Fruit fly (Drosophila melanogaster): ENCODE data around the gene Sry-delta.

The Sry-delta gene

dm6 chr3R:29995035-29995434 is 48.1 kb upstream of the Sry-delta start, which contains the start of the genes CG7903 and Sas-6 (continued):
- peak; percentile 73 for TF ChIP-seq Dll (GFP tag; IDR thresholded peaks at IDR 0.05; ENCODE audit: partially characterized antibody)
- no peak for TF ChIP-seq fru (optimal IDR thresholded peaks at IDR 0.05)
- TF ChIP-seq Trl (optimal IDR thresholded peaks at IDR 0.05), result no peak
- TF ChIP-seq Trl (GFP tag; optimal IDR thresholded peaks at IDR 0.05), result peak; percentile 9
- TF ChIP-seq CG34376 (GFP tag; optimal IDR thresholded peaks at IDR 0.05), result no peak
- TF ChIP-seq vnd (GFP tag; IDR thresholded peaks at IDR 0.05; ENCODE audit: partially characterized antibody), result peak; percentile 63
- TF ChIP-seq CG14710 (tag; optimal IDR thresholded peaks at IDR 0.05), result peak; percentile 33
- TF ChIP-seq row (GFP tag; IDR thresholded peaks at IDR 0.05), result peak; percentile 32; the same call in 1 of the 3 replicates
- TF ChIP-seq CG32767 (GFP tag; IDR thresholded peaks at IDR 0.05), result no peak
- TF ChIP-seq CG42726 (GFP tag; IDR thresholded peaks at IDR 0.05; ENCODE audit: partially characterized antibody), result peak; percentile 77
- TF ChIP-seq BEAF-32 (GFP tag; optimal IDR thresholded peaks at IDR 0.05), result peak; percentile 73
- TF ChIP-seq Bgb (GFP tag; IDR thresholded peaks at IDR 0.05; ENCODE audit: partially characterized antibody), result peak; percentile 85
- TF ChIP-seq gfzf (GFP tag; optimal IDR thresholded peaks at IDR 0.05), result peak; percentile 67
- peak; percentile 56 for TF ChIP-seq stwl (tag; optimal IDR thresholded peaks at IDR 0.05)
- peak; percentile 77 for TF ChIP-seq unc-4 (GFP tag; IDR thresholded peaks at IDR 0.05; ENCODE audit: partially characterized antibody)
- peak; percentile 74 for TF ChIP-seq pzg (GFP tag; optimal IDR thresholded peaks at IDR 0.05)
- TF ChIP-seq CG9727 (GFP tag; optimal IDR thresholded peaks at IDR 0.05), result no peak
- TF ChIP-seq hbn (GFP tag; IDR thresholded peaks at IDR 0.05; ENCODE audit: partially characterized antibody), result peak; percentile 72
- no peak for TF ChIP-seq CkIIα-i1 (GFP tag; IDR thresholded peaks at IDR 0.05)
- peak in 1 of 2 experiments; percentile 2 for TF ChIP-seq crp (GFP tag; optimal IDR thresholded peaks at IDR 0.05)
- TF ChIP-seq chinmo (GFP tag; IDR thresholded peaks at IDR 0.05; ENCODE audit: partially characterized antibody), result peak; percentile 65; the same call in 1 of the 4 replicates
- 0 out of 3 replicates have a peak, but pooled peaks have one; percentile 40 for TF ChIP-seq CG34422 (GFP tag; IDR thresholded peaks at IDR 0.05)
- TF ChIP-seq MESR4 (GFP tag; optimal IDR thresholded peaks at IDR 0.05), result peak; percentile 71
- peak; percentile 20 for TF ChIP-seq nmo (GFP tag; optimal IDR thresholded peaks at IDR 0.05)
- peak; percentile 79 for TF ChIP-seq E2f2 (GFP tag; IDR thresholded peaks at IDR 0.05)
- TF ChIP-seq Dref (GFP tag; IDR thresholded peaks at IDR 0.05), result peak; percentile 89
- peak; percentile 92 for TF ChIP-seq CG2116 (GFP tag; optimal IDR thresholded peaks at IDR 0.05)
- TF ChIP-seq zen2 (GFP tag; IDR thresholded peaks at IDR 0.05; ENCODE audit: partially characterized antibody), result peak; percentile 48; the same call in 1 of the 3 replicates
- peak; percentile 62 for TF ChIP-seq Myb (GFP tag; optimal IDR thresholded peaks at IDR 0.05)
- peak; percentile 77 for TF ChIP-seq bbx (GFP tag; IDR thresholded peaks at IDR 0.05; ENCODE audit: partially characterized antibody)
- TF ChIP-seq CG9797 (GFP tag; optimal IDR thresholded peaks at IDR 0.05), result peak; percentile 81
- peak; percentile 79 for TF ChIP-seq Med (GFP tag)
- TF ChIP-seq CG6791 (GFP tag; IDR thresholded peaks at IDR 0.05; ENCODE audit: partially characterized antibody), result peak; percentile 88
- TF ChIP-seq CG15514 (GFP tag; optimal IDR thresholded peaks at IDR 0.05), result peak; percentile 65
- TF ChIP-seq CG2129 (GFP tag; IDR thresholded peaks at IDR 0.05; ENCODE audit: partially characterized antibody), result peak; percentile 22; the same call in 1 of the 2 replicates
- peak; percentile 78 for TF ChIP-seq amos (GFP tag; IDR thresholded peaks at IDR 0.05; ENCODE audit: partially characterized antibody)
- peak; percentile 67 for TF ChIP-seq knrl (GFP tag; IDR thresholded peaks at IDR 0.05; ENCODE audit: partially characterized antibody)
- TF ChIP-seq Dp (GFP tag; optimal IDR thresholded peaks at IDR 0.05), result peak; percentile 67
- peak; percentile 2 for TF ChIP-seq CG10267 (tag; optimal IDR thresholded peaks at IDR 0.05)
- TF ChIP-seq CG7963 (GFP tag; IDR thresholded peaks at IDR 0.05; ENCODE audit: partially characterized antibody), result peak; percentile 71; the same call in 2 of the 3 replicates
- no peak for TF ChIP-seq CG18764 (GFP tag; optimal IDR thresholded peaks at IDR 0.05)
- peak; percentile 61 for TF ChIP-seq CG14860 (GFP tag; IDR thresholded peaks at IDR 0.05; ENCODE audit: partially characterized antibody)
- TF ChIP-seq Opbp (GFP tag; IDR thresholded peaks at IDR 0.05; ENCODE audit: partially characterized antibody), result peak; percentile 60; the same call in 1 of the 3 replicates
- TF ChIP-seq phol (tag; optimal IDR thresholded peaks at IDR 0.05), result peak; percentile 63
- peak; percentile 2 for TF ChIP-seq CG30403 (GFP tag; optimal IDR thresholded peaks at IDR 0.05)
- TF ChIP-seq Meics (GFP tag; optimal IDR thresholded peaks at IDR 0.05), result peak; percentile 92
- peak; percentile 94 for TF ChIP-seq MBD-R2 (GFP tag; IDR thresholded peaks at IDR 0.05)
- TF ChIP-seq dan (GFP tag; IDR thresholded peaks at IDR 0.05), result no peak
